Worm (Caenorhabditis elegans) whole organism, young adult: ENCODE results near the gene D2085.7.
A peak's percentile ranks its signal among the peaks of the same experiment; 100 is the strongest.

Experiments
- B0261.1 ChIP-seq: sonication (generic microtip); optimal IDR thresholded peaks from 2 replicates; lab custom pipeline; 2016; ENCODE audit warnings: mild to moderate bottlenecking, missing genetic modification characterization, moderate library complexity, missing compliant biosample characterization
- D2030.7 ChIP-seq: fragments of 200-800 bp; sonication (Bioruptor generic); IDR thresholded peaks from 2 replicates; pipeline ENCODE4 v1.3.6; 2022; ENCODE audit warnings: missing genetic modification reagents, missing genetic modification characterization, missing compliant biosample characterization
- F39B2.1 ChIP-seq: fragments of 200-800 bp; sonication (Bioruptor generic); IDR thresholded peaks from 2 replicates; pipeline ENCODE4 v1.3.6; 2022; ENCODE audit warnings: missing genetic modification reagents, missing genetic modification characterization, missing compliant biosample characterization
- K12H6.12 ChIP-seq: fragments of 200-800 bp; sonication (Bioruptor generic); optimal IDR thresholded peaks from 2 replicates; lab custom pipeline; 2018; ENCODE audit warnings: mild to moderate bottlenecking, missing genetic modification characterization, missing compliant biosample characterization
- T07F8.4 ChIP-seq: sonication (generic microtip); optimal IDR thresholded peaks from 2 replicates; lab custom pipeline; 2016; ENCODE audit warnings: mild to moderate bottlenecking, missing genetic modification characterization, moderate library complexity, missing compliant biosample characterization
- T26A5.8 ChIP-seq: sonication (generic microtip); optimal IDR thresholded peaks from 2 replicates; lab custom pipeline; 2016; ENCODE audit warnings: missing genetic modification characterization, missing compliant biosample characterization
- Y53F4B.3 ChIP-seq: fragments of 200-800 bp; sonication (Bioruptor generic); IDR thresholded peaks from 2 replicates; pipeline ENCODE4 v1.3.6; 2022; ENCODE audit warnings: missing genetic modification reagents, missing genetic modification characterization, missing compliant biosample characterization
- Y56A3A.18 ChIP-seq: fragments of 200-800 bp; sonication (Bioruptor generic); IDR thresholded peaks from 2 replicates; pipeline ENCODE4 v1.3.6; 2022; ENCODE audit warnings: missing genetic modification reagents, missing genetic modification characterization, missing compliant biosample characterization
- Y67H2A.10 ChIP-seq: fragments of 200-800 bp; sonication (Bioruptor generic); conservative IDR thresholded peaks from 2 replicates; pipeline ENCODE4 v1.3.6; 2022; ENCODE audit warnings: missing genetic modification reagents, missing genetic modification characterization, missing compliant biosample characterization
- Y95B8A.8 ChIP-seq: fragments of 200-800 bp; sonication (Bioruptor generic); IDR thresholded peaks from 2 replicates; pipeline ENCODE4 v1.3.6; 2022; ENCODE audit warnings: missing genetic modification reagents, missing genetic modification characterization, missing compliant biosample characterization
- atf-7 ChIP-seq: sonication (generic microtip); optimal IDR thresholded peaks from 2 replicates; lab custom pipeline; 2017; ENCODE audit warnings: mild to moderate bottlenecking, missing genetic modification characterization, missing compliant biosample characterization
- attf-3 ChIP-seq: fragments of 200-800 bp; sonication (Bioruptor generic); conservative IDR thresholded peaks from 2 replicates; pipeline ENCODE4 v1.3.6; 2022; ENCODE audit warnings: missing genetic modification reagents, missing genetic modification characterization, missing compliant biosample characterization
- attf-5 ChIP-seq: fragments of 200-800 bp; sonication (Bioruptor generic); optimal IDR thresholded peaks from 2 replicates; lab custom pipeline; 2018; ENCODE audit warnings: mild to moderate bottlenecking, missing genetic modification characterization, missing compliant biosample characterization
- attf-6 ChIP-seq: fragments of 200-800 bp; sonication (Bioruptor generic); IDR thresholded peaks from 2 replicates; pipeline ENCODE4 v1.3.6; 2022; ENCODE audit warnings: missing genetic modification reagents, missing genetic modification characterization, missing compliant biosample characterization
- bed-2 ChIP-seq: fragments of 200-800 bp; sonication (Bioruptor generic); IDR thresholded peaks from 2 replicates; pipeline ENCODE4 v1.3.6; 2022; ENCODE audit warnings: missing genetic modification reagents, missing genetic modification characterization, missing compliant biosample characterization
- ceh-40 ChIP-seq: fragments of 200-800 bp; sonication (Bioruptor generic); IDR thresholded peaks from 2 replicates; pipeline ENCODE4 v1.3.6; 2022; ENCODE audit warnings: missing genetic modification characterization, missing compliant biosample characterization
- die-1 ChIP-seq: sonication (generic microtip); optimal IDR thresholded peaks from 2 replicates; lab custom pipeline; 2016; ENCODE audit warnings: missing genotype, mild to moderate bottlenecking, missing genetic modification characterization, missing compliant biosample characterization
- egl-44 ChIP-seq: fragments of 200-800 bp; sonication (Bioruptor generic); IDR thresholded peaks from 2 replicates; pipeline ENCODE4 v1.3.6; 2022; ENCODE audit warnings: missing genetic modification reagents, missing genetic modification characterization, missing compliant biosample characterization
- ets-4 ChIP-seq: fragments of 200-800 bp; sonication (Bioruptor generic); optimal IDR thresholded peaks from 2 replicates; lab custom pipeline; 2018; ENCODE audit warnings: mild to moderate bottlenecking, missing genetic modification characterization, missing compliant biosample characterization
- fkh-3 ChIP-seq: sonication (generic microtip); optimal IDR thresholded peaks from 2 replicates; lab custom pipeline; 2016; ENCODE audit warnings: mild to moderate bottlenecking, missing genetic modification characterization, missing compliant biosample characterization
- hlh-12 ChIP-seq: sonication (generic microtip); optimal IDR thresholded peaks from 2 replicates; lab custom pipeline; 2016; ENCODE audit warnings: missing genetic modification characterization, missing compliant biosample characterization
- hmg-1.2 ChIP-seq: fragments of 200-800 bp; sonication (Bioruptor generic); IDR thresholded peaks from 2 replicates; pipeline ENCODE4 v1.3.6; 2022; ENCODE audit warnings: missing genetic modification reagents, missing genetic modification characterization, missing compliant biosample characterization
- hmg-20 ChIP-seq: fragments of 200-800 bp; sonication (Bioruptor generic); IDR thresholded peaks from 2 replicates; pipeline ENCODE4 v1.3.6; 2022; ENCODE audit warnings: missing genetic modification reagents, missing genetic modification characterization, missing compliant biosample characterization
- hrde-1 ChIP-seq: sonication (generic microtip); optimal IDR thresholded peaks from 2 replicates; lab custom pipeline; 2016; ENCODE audit warnings: missing genetic modification characterization, mild to moderate bottlenecking, missing compliant biosample characterization, moderate library complexity, missing genotype, missing genetic modification reagents, borderline replicate concordance
- hsf-1 ChIP-seq: fragments of 200-800 bp; sonication (Bioruptor generic); IDR thresholded peaks from 2 replicates; pipeline ENCODE4 v1.3.6; 2022; ENCODE audit warnings: missing genetic modification reagents, missing genetic modification characterization, missing compliant biosample characterization
- lag-1 ChIP-seq: fragments of 200-800 bp; sonication (Bioruptor generic); IDR thresholded peaks from 2 replicates; pipeline ENCODE4 v1.3.6; 2022; ENCODE audit warnings: missing genetic modification reagents, missing genetic modification characterization, missing compliant biosample characterization
- let-526 ChIP-seq: fragments of 200-800 bp; sonication (Bioruptor generic); IDR thresholded peaks from 2 replicates; pipeline ENCODE4 v1.3.6; 2022; ENCODE audit warnings: missing genetic modification reagents, missing genetic modification characterization, missing compliant biosample characterization
- lin-40 ChIP-seq: sonication (generic microtip); optimal IDR thresholded peaks from 2 replicates; lab custom pipeline; 2016; ENCODE audit warnings: missing genetic modification characterization, mild to moderate bottlenecking, missing compliant biosample characterization, missing genotype, missing genetic modification reagents
- lin-54 ChIP-seq: fragments of 200-800 bp; sonication (Bioruptor generic); optimal IDR thresholded peaks from 2 replicates; lab custom pipeline; 2018; ENCODE audit warnings: mild to moderate bottlenecking, missing genetic modification characterization, missing compliant biosample characterization
- mes-4 ChIP-seq: sonication (generic microtip); optimal IDR thresholded peaks from 2 replicates; lab custom pipeline; 2016; ENCODE audit warnings: missing genotype, missing genetic modification characterization, missing compliant biosample characterization
- nhr-80 ChIP-seq: sonication (generic microtip); optimal IDR thresholded peaks from 2 replicates; lab custom pipeline; 2016; ENCODE audit warnings: missing genetic modification characterization, missing compliant biosample characterization
- pha-4 ChIP-seq: fragments of 150-350 bp; sonication (generic microtip); optimal IDR thresholded peaks from 2 replicates; lab custom pipeline; 2014; ENCODE audit warnings: missing biosample characterization, missing genetic modification reagents, missing genetic modification characterization
- rcor-1 ChIP-seq: fragments of 200-800 bp; sonication (Bioruptor generic); IDR thresholded peaks from 2 replicates; pipeline ENCODE4 v1.3.6; 2022; ENCODE audit warnings: missing genetic modification reagents, missing genetic modification characterization, missing compliant biosample characterization
- snpc-1.1 ChIP-seq: sonication (generic microtip); optimal IDR thresholded peaks from 2 replicates; lab custom pipeline; 2017; ENCODE audit warnings: missing genetic modification characterization, mild to moderate bottlenecking, missing compliant biosample characterization, antibody characterized with exemption, moderate library complexity, missing genotype, missing genetic modification reagents; ENCODE audit not compliant: insufficient read depth
- sptf-2 ChIP-seq: fragments of 200-800 bp; sonication (Bioruptor generic); optimal IDR thresholded peaks from 2 replicates; lab custom pipeline; 2018; ENCODE audit warnings: mild to moderate bottlenecking, missing genetic modification characterization, missing compliant biosample characterization
- ztf-18 ChIP-seq: sonication (generic microtip); optimal IDR thresholded peaks from 2 replicates; lab custom pipeline; 2016; ENCODE audit warnings: missing genotype, mild to moderate bottlenecking, missing genetic modification characterization, missing compliant biosample characterization
- ztf-22 ChIP-seq: fragments of 200-800 bp; sonication (Bioruptor generic); optimal IDR thresholded peaks from 2 replicates; lab custom pipeline; 2018; ENCODE audit warnings: mild to moderate bottlenecking, missing genetic modification characterization, moderate library complexity, missing compliant biosample characterization
- ztf-25 ChIP-seq: fragments of 200-800 bp; sonication (Bioruptor generic); IDR thresholded peaks from 2 replicates; pipeline ENCODE4 v1.3.6; 2022; ENCODE audit warnings: missing genetic modification reagents, missing genetic modification characterization, missing compliant biosample characterization

The D2085.7 gene

ce11 chrII:8621883-8622282 lies 19.3 kb upstream of the D2085.7 start, which contains the start of gene T22C8.3:
T22C8.3 (minus strand) TSS chrII:8621983.
- TF ChIP-seq hlh-12 (tag; lab: Kevin White, UChicago) (no peak), attf-5 (no peak), ztf-18 (tag; lab: Kevin White, UChicago) (no peak), attf-6 (GFP tag; lab: Robert Waterston, UW) (no peak), T26A5.8 (tag; lab: Kevin White, UChicago) (no peak), K12H6.12 (tag; lab: Kevin White, UChicago) (no peak), lin-54 (GFP tag; lab: Kevin White, UChicago) (no peak), Y53F4B.3 (GFP tag; lab: Robert Waterston, UW) (no peak), snpc-1.1 (tag; lab: Kevin White, UChicago) (no peak), mes-4 (no peak), B0261.1 (tag; lab: Kevin White, UChicago) (no peak), D2030.7 (GFP tag; lab: Robert Waterston, UW) (no peak), die-1 (tag; lab: Kevin White, UChicago) (no peak), pha-4 (tag; lab: Kevin White, UChicago) (no peak), Y95B8A.8 (no peak), let-526 (no peak)

ce11 chrII:8623396-8623795 lies 17.8 kb upstream of the D2085.7 start, which contains the start of gene T22C8.4:
T22C8.4 (minus strand) TSS chrII:8623496.
- no peak for TF ChIP-seq attf-3 (GFP tag; lab: Robert Waterston, UW)
- no peak for TF ChIP-seq fkh-3
- TF ChIP-seq ztf-25 (GFP tag; lab: Robert Waterston, UW), result no peak
- no peak for TF ChIP-seq lin-40 (tag; lab: Kevin White, UChicago)
- no peak for TF ChIP-seq T07F8.4 (tag; lab: Kevin White, UChicago)
- no peak for TF ChIP-seq lag-1 (GFP tag; lab: Robert Waterston, UW)

ce11 chrII:8625163-8625562 lies 16.0 kb upstream of the D2085.7 start, which contains the start of gene sptf-2:
sptf-2 (plus strand) TSS chrII:8625459.
- TF ChIP-seq sptf-2, result peak; percentile 99
- peak; percentile 16; the same call in 1 of the 2 replicates for TF ChIP-seq hmg-1.2
- TF ChIP-seq F39B2.1 (GFP tag; lab: Robert Waterston, UW), result no peak
- TF ChIP-seq nhr-80 (tag; lab: Kevin White, UChicago), result peak; percentile 99
- TF ChIP-seq atf-7, result peak; percentile 25
- TF ChIP-seq Y67H2A.10 (GFP tag; lab: Robert Waterston, UW), result no peak
- TF ChIP-seq hmg-20, result no peak
- peak; percentile 23 for TF ChIP-seq ztf-22 (GFP tag; lab: Kevin White, UChicago)
- TF ChIP-seq hrde-1 (tag; lab: Kevin White, UChicago), result no peak
- 0 out of 2 replicates have a peak, but pooled peaks have one; percentile 4 for TF ChIP-seq ceh-40 (GFP tag; lab: Robert Waterston, UW)
- TF ChIP-seq hsf-1, result no peak
- peak; percentile 70 for TF ChIP-seq ets-4

ce11 chrII:8626598-8626997 lies 14.6 kb upstream of the D2085.7 start:
- TF ChIP-seq bed-2 (GFP tag; lab: Robert Waterston, UW) (no peak), egl-44 (GFP tag; lab: Robert Waterston, UW) (no peak), Y56A3A.18 (GFP tag; lab: Robert Waterston, UW) (no peak), rcor-1 (GFP tag; lab: Robert Waterston, UW) (no peak)
